Worm (Caenorhabditis elegans): ENCODE results near the gene gly-1.

DNA sequence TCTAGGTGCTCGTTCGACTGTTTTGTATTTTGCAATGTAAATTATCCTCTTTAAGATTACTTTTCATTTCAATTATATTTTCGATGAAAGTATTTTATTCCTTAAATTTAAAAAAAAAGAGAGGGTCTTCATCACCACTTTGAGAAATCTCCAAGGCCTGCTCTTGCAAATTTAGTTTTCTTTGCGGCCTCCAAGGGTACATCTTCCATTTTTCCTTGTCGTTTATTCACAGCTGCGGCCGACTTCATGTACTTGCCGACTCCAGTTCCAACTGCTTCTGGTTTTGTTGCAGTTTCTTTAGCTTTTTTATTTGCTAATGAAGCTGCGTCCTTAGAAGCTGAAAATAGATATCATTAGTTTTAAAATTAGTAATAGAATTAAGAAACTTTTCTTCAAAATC, 31.3 kb downstream of the gly-1 start:
- TF ChIP-seq elt-3 (tag; optimal IDR thresholded peaks at IDR 0.05), result no peak
- TF ChIP-seq efl-1 (optimal IDR thresholded peaks at IDR 0.05), result no peak
- no peak for TF ChIP-seq efl-1 (GFP tag; optimal IDR thresholded peaks at IDR 0.05 in 1 of 2)
- no peak for TF ChIP-seq mdl-1 (tag; optimal IDR thresholded peaks at IDR 0.05)
- no peak for TF ChIP-seq unc-130 (tag; optimal IDR thresholded peaks at IDR 0.05)
- TF ChIP-seq tbx-2 (tag; optimal IDR thresholded peaks at IDR 0.05), result no peak
- no peak for TF ChIP-seq aly-2 (tag; optimal IDR thresholded peaks at IDR 0.05)

Measured in whole organism, L1 larva.